Fruit fly (Drosophila melanogaster) whole organism, wandering third instar larva: ENCODE results near the gene Sumo.
A peak's percentile ranks its signal among the peaks of the same experiment; 100 is the strongest.

Experiments used
- CG32264 ChIP-seq: fragments of 200-800 bp; sonication (Bioruptor generic); optimal IDR thresholded peaks from 2 replicates; lab custom pipeline; 2016; ENCODE audit warnings: missing biosample characterization, missing genetic modification characterization
- CG9705 ChIP-seq: fragments of 200-800 bp; sonication (Bioruptor generic); optimal IDR thresholded peaks from 2 replicates; lab custom pipeline; 2018; ENCODE audit warnings: missing biosample characterization, mild to moderate bottlenecking, missing genetic modification characterization
- CrebA ChIP-seq: fragments of 200-800 bp; sonication (Bioruptor generic); optimal IDR thresholded peaks from 2 replicates; lab custom pipeline; 2016; ENCODE audit warnings: missing biosample characterization, mild to moderate bottlenecking, missing genetic modification characterization, borderline replicate concordance
- Dif ChIP-seq: fragments of 200-275, 200-300 bp; sonication (Bioruptor generic); optimal IDR thresholded peaks from 2 replicates; lab custom pipeline; 2018; ENCODE audit warnings: missing biosample characterization, missing genetic modification characterization; ENCODE audit not compliant: partially characterized antibody
- GATAd ChIP-seq: sonication (Bioruptor generic); optimal IDR thresholded peaks from 2 replicates; lab custom pipeline; 2016; ENCODE audit warnings: missing biosample characterization, missing genetic modification characterization
- HLH106 ChIP-seq: fragments of 200-800 bp; optimal IDR thresholded peaks from 3 replicates; lab custom pipeline; 2019; ENCODE audit warnings: missing biosample characterization, mild to moderate bottlenecking, missing genetic modification characterization, moderate library complexity
- Hnf4 ChIP-seq: fragments of 200-800 bp; sonication (Bioruptor generic); optimal IDR thresholded peaks from 2 replicates; lab custom pipeline; 2016; ENCODE audit warnings: missing biosample characterization, mild to moderate bottlenecking, missing genetic modification characterization
- Hr78 ChIP-seq: fragments of >200 bp; optimal IDR thresholded peaks from 2 replicates; lab custom pipeline; 2017; ENCODE audit warnings: missing biosample characterization, missing genetic modification characterization
- Hr83 ChIP-seq: fragments of 200-300 bp; sonication (Bioruptor generic); optimal IDR thresholded peaks from 2 replicates; lab custom pipeline; 2016; ENCODE audit warnings: missing biosample characterization, mild to moderate bottlenecking, missing genetic modification characterization, moderate library complexity; ENCODE audit not compliant: poor library complexity, severe bottlenecking
- Jra ChIP-seq: sonication (Bioruptor generic); optimal IDR thresholded peaks from 2 replicates; lab custom pipeline; 2016; ENCODE audit warnings: missing biosample characterization, missing genetic modification characterization
- Mio ChIP-seq: sonication (Bioruptor generic); optimal IDR thresholded peaks from 2 replicates; lab custom pipeline; 2016; ENCODE audit warnings: missing biosample characterization, missing genetic modification characterization
- OdsH ChIP-seq: fragments of 200-800 bp; sonication (Bioruptor generic); optimal IDR thresholded peaks from 2 replicates; lab custom pipeline; 2016; ENCODE audit warnings: missing biosample characterization, mild to moderate bottlenecking, missing genetic modification characterization
- Rel ChIP-seq, 2 experiments: fragments of 200-800 bp; sonication (Bioruptor generic) in 1 of 2; optimal IDR thresholded peaks; 2 replicates in 1 of 2; 3 replicates in 1 of 2; lab custom pipeline; 2016 to 2019; ENCODE audit warnings: mild to moderate bottlenecking in 2 of 2, missing biosample characterization in 2 of 2, missing genetic modification characterization in 2 of 2, moderate library complexity in 1 of 2
- Vsx2 ChIP-seq: fragments of 200-300, 225-300 bp; sonication (Bioruptor generic); optimal IDR thresholded peaks from 2 replicates; lab custom pipeline; 2018; ENCODE audit warnings: missing biosample characterization, missing genetic modification characterization; ENCODE audit not compliant: partially characterized antibody
- br ChIP-seq: fragments of 200-800 bp; sonication (Bioruptor generic); optimal IDR thresholded peaks from 2 replicates; lab custom pipeline; 2016; ENCODE audit warnings: missing biosample characterization, missing genetic modification characterization
- brk ChIP-seq: fragments of 200-800 bp; sonication (Bioruptor generic); optimal IDR thresholded peaks from 2 replicates; lab custom pipeline; 2016; ENCODE audit warnings: missing biosample characterization, mild to moderate bottlenecking, missing genetic modification characterization
- dl ChIP-seq, 2 experiments: fragments of 175-275, 200-275 bp in 1 of 2; fragments of 200-275 bp in 1 of 2; sonication (Bioruptor generic); optimal IDR thresholded peaks; lab custom pipeline; 2018; ENCODE audit warnings: mild to moderate bottlenecking in 2 of 2, missing biosample characterization in 2 of 2, missing genetic modification characterization in 2 of 2, moderate library complexity in 2 of 2; ENCODE audit not compliant: partially characterized antibody in 2 of 2, insufficient read depth in 1 of 2
- dmrt93B ChIP-seq: fragments of 200-800 bp; sonication (Bioruptor generic); optimal IDR thresholded peaks from 2 replicates; lab custom pipeline; 2018; ENCODE audit warnings: missing biosample characterization, mild to moderate bottlenecking, missing genetic modification characterization
- dsf ChIP-seq: sonication (Bioruptor generic); optimal IDR thresholded peaks from 2 replicates; lab custom pipeline; 2016; ENCODE audit warnings: missing biosample characterization, missing genetic modification characterization, borderline replicate concordance
- foxo ChIP-seq, 2 experiments: fragments of 200-800 bp; sonication (Bioruptor generic); optimal IDR thresholded peaks; 2 replicates in 1 of 2; 3 replicates in 1 of 2; lab custom pipeline; 2016 to 2017; ENCODE audit warnings: missing biosample characterization in 2 of 2, missing genetic modification characterization in 2 of 2
- fru ChIP-seq: fragments of 200-800 bp; sonication (Bioruptor generic); optimal IDR thresholded peaks from 3 replicates; lab custom pipeline; 2016; ENCODE audit warnings: missing biosample characterization, mild to moderate bottlenecking, missing genetic modification characterization
- lola ChIP-seq: fragments of >200 bp; optimal IDR thresholded peaks from 2 replicates; lab custom pipeline; 2017; ENCODE audit warnings: missing biosample characterization, missing genetic modification characterization
- pan ChIP-seq: fragments of >200 bp; optimal IDR thresholded peaks from 2 replicates; lab custom pipeline; 2017
- psq ChIP-seq: fragments of 200-800 bp; sonication (Bioruptor generic); optimal IDR thresholded peaks from 3 replicates; lab custom pipeline; 2017; ENCODE audit warnings: missing biosample characterization, mild to moderate bottlenecking, missing genetic modification characterization, moderate library complexity
- rgr ChIP-seq: fragments of 200-800 bp; sonication (Bioruptor generic); optimal IDR thresholded peaks from 3 replicates; lab custom pipeline; 2016; ENCODE audit warnings: missing biosample characterization, mild to moderate bottlenecking, missing genetic modification characterization
- sage ChIP-seq: fragments of 200-800 bp; sonication (Bioruptor generic); optimal IDR thresholded peaks from 2 replicates; lab custom pipeline; 2016; ENCODE audit warnings: missing biosample characterization, mild to moderate bottlenecking, missing genetic modification characterization
- sv ChIP-seq: fragments of 200-800 bp; sonication (Bioruptor generic); optimal IDR thresholded peaks from 3 replicates; lab custom pipeline; 2016; ENCODE audit warnings: missing biosample characterization, missing genetic modification characterization
- tai ChIP-seq: sonication (Bioruptor generic); optimal IDR thresholded peaks from 2 replicates; lab custom pipeline; 2016; ENCODE audit warnings: missing biosample characterization, missing genetic modification characterization
- woc ChIP-seq: sonication (Bioruptor generic); optimal IDR thresholded peaks from 2 replicates; lab custom pipeline; 2016; ENCODE audit warnings: missing biosample characterization, mild to moderate bottlenecking, missing genetic modification characterization

Sumo gene

DNA sequence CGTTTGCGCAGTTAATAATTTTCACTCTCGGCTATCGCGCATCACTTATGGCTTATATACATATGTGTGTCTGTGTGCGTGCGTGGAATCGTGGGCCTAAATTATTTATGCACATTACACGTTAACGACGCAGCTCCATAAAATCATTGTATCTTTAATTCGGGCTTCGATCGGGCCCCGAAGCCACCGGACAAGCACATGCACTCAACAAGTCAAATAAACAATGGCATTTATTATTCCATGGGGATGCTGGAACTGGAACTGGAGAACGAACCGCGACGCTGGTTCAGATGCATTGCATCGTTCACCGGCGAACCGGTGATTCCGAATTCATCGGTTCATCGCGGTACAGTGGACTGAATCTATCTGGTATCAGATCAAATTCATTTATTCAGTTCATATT, 18.9 kb downstream of the Sumo start, which contains the start of gene ihog:
Gene ihog (minus strand): TSS at position 269 of the 403 bp plus-strand sequence.
- TF ChIP-seq psq, result no peak
- peak; percentile 77 for TF ChIP-seq woc (GFP tag; lab: Kevin White, UChicago)
- no peak for TF ChIP-seq rgr (GFP tag; lab: Kevin White, UChicago)
- TF ChIP-seq foxo (GFP tag; optimal IDR thresholded peaks at IDR 0.05; lab: Kevin White, UChicago), result no peak

dm6 chr2L:6945088-6945487, 22.4 kb downstream of the Sumo start, which contains the start of gene Fgop2:
Gene Fgop2 (minus strand): TSS chr2L:6945289.
- no peak for TF ChIP-seq Rel (GFP tag; optimal IDR thresholded peaks at IDR 0.05; lab: Kevin White, UChicago)
- peak; percentile 7 for TF ChIP-seq Rel (tag; optimal IDR thresholded peaks at IDR 0.05; lab: Kevin White, UChicago)
- TF ChIP-seq HLH106, result no peak
- TF ChIP-seq, all 38 proteins: peak for 1

dm6 chr2L:6942714-6943113, 24.7 kb downstream of the Sumo start, which contains the start of gene CG18304:
Gene CG18304 (minus strand): TSS chr2L:6942814.
- TF ChIP-seq GATAd (no peak), Vsx2 (no peak), sage (GFP tag; lab: Kevin White, UChicago) (no peak), Mio (GFP tag; lab: Kevin White, UChicago) (no peak), dl (GFP tag; optimal IDR thresholded peaks at IDR 0.05; lab: Kevin White, UChicago; ENCODE audit: insufficient read depth in 1 of 2, partially characterized antibody in 2 of 2) (no peak), OdsH (no peak), HLH106 (no peak), CG32264 (no peak), br (GFP tag; lab: Kevin White, UChicago) (no peak), CrebA (GFP tag; lab: Kevin White, UChicago) (no peak), sv (GFP tag; lab: Kevin White, UChicago) (no peak), dmrt93B (GFP tag; lab: Kevin White, UChicago) (no peak), fru (no peak), Hr83 (GFP tag; lab: Kevin White, UChicago) (no peak), dsf (no peak), Rel (GFP tag; optimal IDR thresholded peaks at IDR 0.05; lab: Kevin White, UChicago) (no peak), Rel (tag; optimal IDR thresholded peaks at IDR 0.05; lab: Kevin White, UChicago) (no peak)

DNA sequence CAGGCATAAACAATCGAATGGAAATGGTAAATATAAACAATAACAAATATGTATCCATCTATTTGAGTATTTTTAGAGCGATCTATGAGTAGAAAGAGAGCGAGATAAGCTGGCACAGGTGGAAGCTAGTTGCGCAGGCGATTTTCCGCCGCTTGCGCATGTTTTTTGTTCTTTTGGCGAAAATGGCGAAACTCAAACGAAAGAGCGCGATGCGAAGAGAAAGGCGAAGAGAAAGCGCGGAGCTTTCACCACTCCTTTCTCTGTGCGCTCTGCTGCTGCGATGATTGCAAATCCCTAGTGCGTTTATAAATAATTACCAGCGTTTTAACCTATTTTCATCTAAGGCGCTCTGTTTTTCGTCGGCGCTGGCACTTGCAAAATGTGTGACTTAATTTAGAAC, 25.7 kb downstream of the Sumo start:
- TF ChIP-seq Dif (GFP tag; lab: Kevin White, UChicago) (no peak), dsf (no peak), HLH106 (no peak), CG9705 (GFP tag; lab: Kevin White, UChicago) (no peak), tai (GFP tag; lab: Kevin White, UChicago) (no peak)

dm6 chr2L:6939698-6940097, 27.7 kb downstream of the Sumo start:
- no peak for TF ChIP-seq Mio (GFP tag; lab: Kevin White, UChicago)
- no peak for TF ChIP-seq woc (GFP tag; lab: Kevin White, UChicago)
- TF ChIP-seq lola (GFP tag; lab: Kevin White, UChicago), result no peak
- no peak for TF ChIP-seq Jra (GFP tag; lab: Kevin White, UChicago)
- TF ChIP-seq foxo (GFP tag; optimal IDR thresholded peaks at IDR 0.05; lab: Kevin White, UChicago), result no peak
- no peak for TF ChIP-seq sage (GFP tag; lab: Kevin White, UChicago)
- TF ChIP-seq dmrt93B (GFP tag; lab: Kevin White, UChicago), result no peak
- no peak for TF ChIP-seq pan
- no peak for TF ChIP-seq HLH106
- TF ChIP-seq CrebA (GFP tag; lab: Kevin White, UChicago), result no peak

- TF ChIP-seq Hr78 (GFP tag; lab: Kevin White, UChicago) (no peak), dmrt93B (GFP tag; lab: Kevin White, UChicago) (no peak), fru (no peak), Jra (GFP tag; lab: Kevin White, UChicago) (no peak), Hnf4 (GFP tag; lab: Kevin White, UChicago) (no peak), Vsx2 (no peak), dl (GFP tag; optimal IDR thresholded peaks at IDR 0.05; lab: Kevin White, UChicago; ENCODE audit: insufficient read depth in 1 of 2, partially characterized antibody in 2 of 2) (no peak), psq (no peak), brk (GFP tag; lab: Kevin White, UChicago) (no peak), GATAd (no peak)
- TF ChIP-seq, all 38 proteins: peak for 0
Measured at dm6 chr2L:6931821-6932220, 35.6 kb downstream of the Sumo start, which contains the start of gene CG43232. Gene CG43232 (plus strand): TSS chr2L:6932121.
